Fruit fly (Drosophila melanogaster) whole organism: ENCODE data around the gene CG3916.

Source experiments
- CG8478 ChIP-seq: fragments of >200 bp; optimal IDR thresholded peaks from 2 replicates; lab custom pipeline; 2018; ENCODE audit warnings: inconsistent platforms
- Dll ChIP-seq: fragments of >200 bp; optimal IDR thresholded peaks from 2 replicates; lab custom pipeline; 2017
- EcR ChIP-seq, 2 experiments: fragments of >200 bp; optimal IDR thresholded peaks; 2 replicates each; lab custom pipeline; 2017; ENCODE audit warnings: missing biosample characterization in 2 of 2, missing genetic modification characterization in 2 of 2, missing genetic modification reagents in 2 of 2
- pan ChIP-seq: fragments of >200 bp; optimal IDR thresholded peaks from 2 replicates; lab custom pipeline; 2017
- psq ChIP-seq: fragments of >200 bp; optimal IDR thresholded peaks from 2 replicates; lab custom pipeline; 2017
- usp ChIP-seq: fragments of >200 bp; optimal IDR thresholded peaks from 2 replicates; lab custom pipeline; 2017; ENCODE audit warnings: missing biosample characterization, missing genetic modification characterization, mixed read lengths

The CG3916 gene

dm6 chr3R:12226239-12226638, 3.0 kb upstream of the CG3916 start, which contains the start of gene CG12256:
TSS of gene CG12256 (minus strand) at chr3R:12226339.
- TF ChIP-seq CG8478 (lab: Kevin White, UChicago) (no peak), pan (lab: Kevin White, UChicago) (no peak), EcR (GFP tag; optimal IDR thresholded peaks at IDR 0.05; lab: Kevin White, UChicago) (no peak), Dll (lab: Kevin White, UChicago) (no peak), psq (lab: Kevin White, UChicago) (no peak), usp (no peak)

- no peak for TF ChIP-seq pan (lab: Kevin White, UChicago)
- TF ChIP-seq psq (lab: Kevin White, UChicago): no peak
- no peak for TF ChIP-seq usp
- TF ChIP-seq CG8478 (lab: Kevin White, UChicago): no peak
- no peak for TF ChIP-seq Dll (lab: Kevin White, UChicago)
- no peak for TF ChIP-seq EcR (GFP tag; optimal IDR thresholded peaks at IDR 0.05; lab: Kevin White, UChicago)
These were observed 3.4 kb downstream of the CG3916 start, which contains the start of gene Pglym87 for dm6 chr3R:12232629-12233028. TSS of gene Pglym87 (minus strand) at chr3R:12232729.

dm6 chr3R:12234584-12234983, 5.4 kb downstream of the CG3916 start, which contains the start of gene Cyp313a5:
TSS of gene Cyp313a5 (minus strand) at chr3R:12234684.
- TF ChIP-seq pan (lab: Kevin White, UChicago) (no peak), EcR (GFP tag; optimal IDR thresholded peaks at IDR 0.05; lab: Kevin White, UChicago) (no peak), Dll (lab: Kevin White, UChicago) (no peak), usp (no peak), psq (lab: Kevin White, UChicago) (no peak), CG8478 (lab: Kevin White, UChicago) (no peak)

DNA sequence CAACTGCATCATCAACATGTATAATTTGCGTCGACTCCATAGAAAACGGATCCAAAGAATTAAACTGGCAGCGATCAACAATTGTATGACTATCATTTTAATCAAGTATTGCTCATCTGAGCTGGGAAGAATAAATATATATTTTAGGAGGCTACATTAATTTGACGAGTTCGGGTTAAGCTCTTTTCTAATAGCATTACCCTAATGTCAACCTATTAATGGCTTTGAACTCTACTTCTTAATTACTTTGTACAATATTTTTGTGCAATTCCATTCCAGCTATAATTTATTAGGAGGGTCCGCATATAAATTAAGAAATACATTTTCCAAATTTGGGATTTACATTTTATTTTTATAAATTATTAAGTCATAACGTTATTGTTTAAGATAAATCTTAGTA, 7.6 kb downstream of the CG3916 start, which contains the start of gene Cyp313a2:
Gene Cyp313a2, minus strand, starts transcription at position 101 of the 400 bp plus-strand sequence.
- no peak for TF ChIP-seq pan (lab: Kevin White, UChicago)
- TF ChIP-seq usp: no peak
- TF ChIP-seq psq (lab: Kevin White, UChicago): no peak
- no peak for TF ChIP-seq EcR (GFP tag; optimal IDR thresholded peaks at IDR 0.05; lab: Kevin White, UChicago)
- TF ChIP-seq CG8478 (lab: Kevin White, UChicago): no peak
- TF ChIP-seq Dll (lab: Kevin White, UChicago): no peak

DNA sequence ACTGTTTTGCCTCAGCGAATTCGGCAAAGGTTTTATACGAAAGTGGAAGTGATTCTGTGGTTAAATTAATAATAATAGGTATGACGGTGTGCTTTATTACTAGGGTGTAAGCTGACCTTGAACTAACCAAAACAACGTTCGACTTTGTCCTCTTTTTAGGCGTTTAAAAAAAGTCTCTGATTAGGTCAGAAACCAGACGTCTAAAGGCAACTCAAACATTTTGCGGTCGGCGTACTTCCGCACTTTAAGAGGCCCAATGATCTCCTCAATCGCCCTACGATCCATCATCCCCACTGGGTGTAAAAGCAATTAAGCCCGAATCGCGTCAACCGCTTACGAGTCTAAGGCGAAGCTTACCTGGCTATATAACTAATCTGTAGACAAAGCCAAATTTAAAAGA, 10.0 kb downstream of the CG3916 start, which contains the start of gene Cyp313a3:
Gene Cyp313a3, minus strand, starts transcription at position 101 of the 400 bp plus-strand sequence.
- TF ChIP-seq usp (no peak), Dll (lab: Kevin White, UChicago) (no peak), psq (lab: Kevin White, UChicago) (no peak), CG8478 (lab: Kevin White, UChicago) (no peak), pan (lab: Kevin White, UChicago) (no peak)

- no peak for TF ChIP-seq EcR (GFP tag; optimal IDR thresholded peaks at IDR 0.05; lab: Kevin White, UChicago)
- no peak for TF ChIP-seq CG8478 (lab: Kevin White, UChicago)
- TF ChIP-seq pan (lab: Kevin White, UChicago): no peak
- TF ChIP-seq Dll (lab: Kevin White, UChicago): no peak
- no peak for TF ChIP-seq psq (lab: Kevin White, UChicago)
- TF ChIP-seq usp: no peak
These were observed 15.4 kb downstream of the CG3916 start for dm6 chr3R:12244468-12245060.

DNA sequence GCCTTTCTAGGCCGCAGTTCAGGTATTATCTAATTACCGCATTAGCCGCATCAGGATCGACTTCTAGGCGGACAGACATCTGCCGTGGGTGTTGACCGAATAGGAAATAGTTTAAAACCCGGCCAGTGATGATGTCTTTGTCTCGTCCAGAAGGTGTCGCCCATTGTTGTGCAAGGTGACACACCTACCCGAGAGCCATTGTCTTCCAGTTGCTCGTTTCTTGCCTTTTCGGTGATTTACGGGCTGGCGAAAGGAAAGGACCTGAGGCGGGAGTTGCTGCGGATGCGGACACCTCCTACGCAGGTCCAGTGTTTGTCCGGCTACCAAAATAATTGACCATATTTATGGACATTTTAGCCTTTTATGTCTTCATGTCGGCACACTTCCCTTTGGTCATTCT, 19.0 kb downstream of the CG3916 start:
- TF ChIP-seq psq (lab: Kevin White, UChicago) (no peak), EcR (GFP tag; optimal IDR thresholded peaks at IDR 0.05; lab: Kevin White, UChicago) (no peak), Dll (lab: Kevin White, UChicago) (no peak), CG8478 (lab: Kevin White, UChicago) (no peak), usp (no peak), pan (lab: Kevin White, UChicago) (no peak)

DNA sequence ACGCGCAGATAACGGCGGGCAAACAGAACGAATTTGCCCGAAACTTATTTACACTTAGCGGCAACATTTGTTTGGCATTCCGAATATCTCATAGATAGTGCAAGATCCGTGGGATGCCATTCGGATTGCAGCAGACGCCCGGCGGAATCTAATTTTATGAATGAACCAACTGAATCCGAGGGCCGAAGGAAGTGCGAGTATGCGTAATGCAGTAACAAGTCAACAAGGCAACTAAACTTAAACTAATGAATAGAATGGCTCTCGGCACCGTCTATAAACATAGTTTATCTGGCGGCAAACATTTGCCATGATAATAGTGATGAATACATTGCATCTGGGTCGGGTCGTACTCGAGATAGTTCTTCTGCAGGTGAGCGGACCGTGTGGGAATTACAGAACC, 21.0 kb downstream of the CG3916 start:
- TF ChIP-seq Dll (lab: Kevin White, UChicago) (no peak), usp (no peak), CG8478 (lab: Kevin White, UChicago) (no peak), EcR (GFP tag; optimal IDR thresholded peaks at IDR 0.05; lab: Kevin White, UChicago) (no peak), psq (lab: Kevin White, UChicago) (no peak), pan (lab: Kevin White, UChicago) (no peak)

DNA sequence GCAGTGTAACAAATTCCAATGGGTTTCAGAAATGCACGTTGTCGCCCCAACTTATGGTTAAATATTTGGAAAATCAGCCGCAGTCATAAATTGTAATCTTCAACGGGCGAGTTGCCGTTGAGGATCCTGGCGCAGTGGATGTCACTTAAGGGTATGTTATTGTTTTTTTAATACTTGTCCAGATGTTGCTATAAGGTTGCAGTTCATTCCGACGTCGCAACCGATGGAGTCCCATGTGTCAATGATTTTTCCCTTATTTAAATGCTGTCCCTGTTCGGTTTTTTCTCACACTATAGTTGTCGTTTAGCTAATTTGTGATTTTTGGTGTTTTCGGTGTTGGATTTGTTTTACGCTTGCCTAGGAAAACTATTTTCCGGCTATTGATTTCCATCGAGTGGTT, 22.3 kb downstream of the CG3916 start:
- TF ChIP-seq psq (lab: Kevin White, UChicago) (no peak), pan (lab: Kevin White, UChicago) (no peak), EcR (GFP tag; optimal IDR thresholded peaks at IDR 0.05; lab: Kevin White, UChicago) (no peak), Dll (lab: Kevin White, UChicago) (no peak), usp (no peak), CG8478 (lab: Kevin White, UChicago) (no peak)

dm6 chr3R:12252457-12253065, 23.3 kb downstream of the CG3916 start:
- TF ChIP-seq pan (lab: Kevin White, UChicago) (no peak), EcR (GFP tag; optimal IDR thresholded peaks at IDR 0.05; lab: Kevin White, UChicago) (no peak), Dll (lab: Kevin White, UChicago) (no peak), CG8478 (lab: Kevin White, UChicago) (no peak), usp (no peak), psq (lab: Kevin White, UChicago) (no peak)

dm6 chr3R:12253887-12254286, 24.7 kb downstream of the CG3916 start, which contains the start of gene CG3942:
TSS of gene CG3942 (plus strand) at chr3R:12254187.
- TF ChIP-seq psq (lab: Kevin White, UChicago): no peak
- TF ChIP-seq Dll (lab: Kevin White, UChicago): no peak
- TF ChIP-seq EcR (GFP tag; optimal IDR thresholded peaks at IDR 0.05; lab: Kevin White, UChicago): no peak
- TF ChIP-seq usp: no peak
- no peak for TF ChIP-seq pan (lab: Kevin White, UChicago)
- no peak for TF ChIP-seq CG8478 (lab: Kevin White, UChicago)
